Worm (Caenorhabditis elegans) whole organism, L4 larva: Measurements from ENCODE around the gene K02G10.5.

Source experiments
- D1046.2 ChIP-seq: fragments of 200-800 bp; sonication (Bioruptor generic); IDR thresholded peaks from 2 replicates; pipeline ENCODE4 v1.3.6; 2022; ENCODE audit warnings: missing genetic modification characterization, missing compliant biosample characterization
- F10B5.3 ChIP-seq: sonication (generic microtip); optimal IDR thresholded peaks from 2 replicates; lab custom pipeline; 2016; ENCODE audit warnings: mild to moderate bottlenecking, missing genetic modification characterization, missing compliant biosample characterization
- F37D6.2 ChIP-seq: sonication (generic microtip); optimal IDR thresholded peaks from 2 replicates; lab custom pipeline; 2016; ENCODE audit warnings: mild to moderate bottlenecking, missing genetic modification characterization, missing compliant biosample characterization
- T26A8.4 ChIP-seq: fragments of 200-800 bp; sonication (Bioruptor generic); IDR thresholded peaks from 2 replicates; pipeline ENCODE4 v1.3.6; 2022; ENCODE audit warnings: missing genetic modification characterization, missing compliant biosample characterization
- Y75B8A.6 ChIP-seq: fragments of 200-800 bp; sonication (Bioruptor generic); IDR thresholded peaks from 2 replicates; pipeline ENCODE4 v1.3.6; 2022; ENCODE audit warnings: missing genetic modification reagents, missing genetic modification characterization, missing compliant biosample characterization
- ZK546.5 ChIP-seq, 2 experiments: sonication (generic microtip); optimal IDR thresholded peaks; 2 replicates each; lab custom pipeline; 2017; ENCODE audit warnings: missing biosample characterization in 2 of 2, missing genetic modification characterization in 2 of 2
- aha-1 ChIP-seq: fragments of 150-350 bp; peaks from one replicate; lab custom pipeline; 2014; ENCODE audit warnings: missing biosample characterization, missing genetic modification characterization
- attf-4 ChIP-seq: sonication (generic microtip); optimal IDR thresholded peaks from 3 replicates; lab custom pipeline; 2017; ENCODE audit warnings: missing biosample characterization, missing genetic modification characterization
- ceh-20 ChIP-seq: fragments of 200-800 bp; sonication (Bioruptor generic); IDR thresholded peaks from 2 replicates; pipeline ENCODE4 v1.3.6; 2022; ENCODE audit warnings: missing genetic modification reagents, missing genetic modification characterization, missing compliant biosample characterization
- ceh-32 ChIP-seq: sonication (generic microtip); optimal IDR thresholded peaks from 2 replicates; lab custom pipeline; 2016; ENCODE audit warnings: mild to moderate bottlenecking, missing genetic modification characterization, missing compliant biosample characterization; ENCODE audit not compliant: poor library complexity
- ceh-62 ChIP-seq: sonication (generic microtip); optimal IDR thresholded peaks from 2 replicates; lab custom pipeline; 2017; ENCODE audit warnings: missing biosample characterization, missing genetic modification characterization
- ces-1 ChIP-seq: fragments of 150-350 bp; sonication (generic microtip); optimal IDR thresholded peaks from 4 replicates; lab custom pipeline; 2014; ENCODE audit warnings: missing biosample characterization, missing genetic modification reagents, missing genetic modification characterization
- ctbp-1 ChIP-seq: fragments of 200-800 bp; sonication (Bioruptor generic); IDR thresholded peaks from 2 replicates; pipeline ENCODE4 v1.3.6; 2022; ENCODE audit warnings: missing genetic modification reagents, missing genetic modification characterization, missing compliant biosample characterization
- daf-12 ChIP-seq: fragments of 150-350 bp; optimal IDR thresholded peaks from 2 replicates; lab custom pipeline; 2014; ENCODE audit warnings: missing biosample characterization, missing genetic modification reagents, missing genetic modification characterization
- daf-16 ChIP-seq, 3 experiments: sonication (generic microtip); optimal IDR thresholded peaks; 2 replicates each; lab custom pipeline; 2016 to 2017; ENCODE audit warnings: missing genetic modification characterization in 3 of 3, missing genetic modification reagents in 3 of 3, mild to moderate bottlenecking in 2 of 3, missing compliant biosample characterization in 2 of 3, missing biosample characterization in 1 of 3, moderate library complexity in 1 of 3
- dmd-9 ChIP-seq: fragments of 200-800 bp; sonication (Bioruptor generic); IDR thresholded peaks from 2 replicates; pipeline ENCODE4 v1.3.6; 2022; ENCODE audit warnings: missing genetic modification reagents, missing genetic modification characterization, missing compliant biosample characterization
- fos-1 ChIP-seq: fragments of 150-350 bp; optimal IDR thresholded peaks from 2 replicates; lab custom pipeline; 2014; ENCODE audit warnings: missing biosample characterization, missing genetic modification characterization
- hlh-30 ChIP-seq: sonication (generic microtip); optimal IDR thresholded peaks from 2 replicates; lab custom pipeline; 2017; ENCODE audit warnings: antibody characterized with exemption, mild to moderate bottlenecking, missing genetic modification characterization, missing compliant biosample characterization; ENCODE audit not compliant: insufficient read depth
- hmg-1.1 ChIP-seq: fragments of 200-800 bp; sonication (Bioruptor generic); IDR thresholded peaks from 2 replicates; pipeline ENCODE4 v1.3.6; 2022; ENCODE audit warnings: missing genetic modification reagents, missing genetic modification characterization, missing compliant biosample characterization
- jun-1 ChIP-seq: fragments of 150-350 bp; optimal IDR thresholded peaks from 2 replicates; lab custom pipeline; 2014; ENCODE audit warnings: missing biosample characterization, missing genetic modification reagents, missing genetic modification characterization
- lin-15B ChIP-seq: fragments of 150-350 bp; sonication (generic microtip); optimal IDR thresholded peaks from 3 replicates; lab custom pipeline; 2014; ENCODE audit warnings: missing biosample characterization, missing genetic modification characterization
- lin-29 ChIP-seq: fragments of 200-800 bp; sonication (Bioruptor generic); IDR thresholded peaks from 2 replicates; pipeline ENCODE4 v1.3.6; 2022; ENCODE audit warnings: missing genetic modification reagents, missing genetic modification characterization, missing compliant biosample characterization
- lin-39 ChIP-seq: fragments of 150-350 bp; optimal IDR thresholded peaks from 2 replicates; lab custom pipeline; 2014; ENCODE audit warnings: missing biosample characterization, missing genetic modification reagents, missing genetic modification characterization
- lir-3 ChIP-seq: sonication (generic microtip); optimal IDR thresholded peaks from 2 replicates; lab custom pipeline; 2016; ENCODE audit warnings: mild to moderate bottlenecking, missing genetic modification characterization, missing compliant biosample characterization
- madf-5 ChIP-seq, 2 experiments: fragments of 200-800 bp; sonication (Bioruptor generic); IDR thresholded peaks; 2 replicates each; pipeline ENCODE4 v1.3.6; 2022; ENCODE audit warnings: missing compliant biosample characterization in 2 of 2, missing genetic modification characterization in 2 of 2
- madf-9 ChIP-seq: fragments of 200-800 bp; sonication (Bioruptor generic); conservative IDR thresholded peaks from 2 replicates; pipeline ENCODE4 v1.3.6; 2022; ENCODE audit warnings: missing genetic modification reagents, missing genetic modification characterization, missing compliant biosample characterization
- mdt-29 ChIP-seq: fragments of 200-800 bp; sonication (Bioruptor generic); IDR thresholded peaks from 2 replicates; pipeline ENCODE4 v1.3.6; 2022; ENCODE audit warnings: missing genetic modification reagents, missing genetic modification characterization, missing compliant biosample characterization
- nhr-11 ChIP-seq: fragments of 150-350 bp; optimal IDR thresholded peaks from 2 replicates; lab custom pipeline; 2014; ENCODE audit warnings: missing biosample characterization, missing genetic modification characterization
- nhr-111 ChIP-seq: fragments of 200-800 bp; sonication (Bioruptor generic); optimal IDR thresholded peaks from 2 replicates; lab custom pipeline; 2018; ENCODE audit warnings: mild to moderate bottlenecking, missing genetic modification characterization, missing compliant biosample characterization
- nhr-48 ChIP-seq: sonication (generic microtip); optimal IDR thresholded peaks from 2 replicates; lab custom pipeline; 2016; ENCODE audit warnings: mild to moderate bottlenecking, missing genetic modification characterization, missing compliant biosample characterization
- nhr-77 ChIP-seq: fragments of 150-350 bp; optimal IDR thresholded peaks from 2 replicates; lab custom pipeline; 2014; ENCODE audit warnings: missing biosample characterization, missing genetic modification characterization
- pqm-1 ChIP-seq: sonication (generic microtip); optimal IDR thresholded peaks from 2 replicates; lab custom pipeline; 2017; ENCODE audit warnings: missing biosample characterization, missing genetic modification characterization
- skn-1 ChIP-seq: fragments of 150-350 bp; optimal IDR thresholded peaks from 2 replicates; lab custom pipeline; 2014; ENCODE audit warnings: missing biosample characterization, missing genetic modification characterization
- snpc-1.2 ChIP-seq: fragments of 200-800 bp; sonication (Bioruptor generic); IDR thresholded peaks from 2 replicates; pipeline ENCODE4 v1.3.6; 2022; ENCODE audit warnings: missing genetic modification reagents, missing genetic modification characterization, missing compliant biosample characterization
- snpc-4 ChIP-seq: fragments of 150-350 bp; optimal IDR thresholded peaks from 2 replicates; lab custom pipeline; 2014; ENCODE audit warnings: missing biosample characterization, missing genetic modification characterization
- spr-3 ChIP-seq: fragments of 200-800 bp; sonication (Bioruptor generic); optimal IDR thresholded peaks from 2 replicates; lab custom pipeline; 2018; ENCODE audit warnings: mild to moderate bottlenecking, missing genetic modification characterization, missing compliant biosample characterization
- unc-39 ChIP-seq: sonication (generic microtip); optimal IDR thresholded peaks from 2 replicates; lab custom pipeline; 2017; ENCODE audit warnings: missing biosample characterization, missing genetic modification characterization
- unc-62 ChIP-seq, 3 experiments: fragments of 150-350 bp in 1 of 3; sonication (generic microtip); optimal IDR thresholded peaks in 2 of 3; peaks in 1 of 3; 1 replicate in 1 of 3; 2 replicates in 2 of 3; lab custom pipeline; 2014 to 2017; ENCODE audit warnings: missing biosample characterization in 3 of 3, missing genetic modification characterization in 3 of 3, missing genetic modification reagents in 3 of 3, missing genotype in 1 of 3
- ztf-11 ChIP-seq: fragments of 150-350 bp; optimal IDR thresholded peaks from 2 replicates; lab custom pipeline; 2014; ENCODE audit warnings: missing biosample characterization, missing genetic modification characterization
- ztf-7 ChIP-seq: fragments of 150-350 bp; optimal IDR thresholded peaks from 2 replicates; lab custom pipeline; 2014; ENCODE audit warnings: missing biosample characterization, missing genetic modification characterization

Gene K02G10.5

DNA sequence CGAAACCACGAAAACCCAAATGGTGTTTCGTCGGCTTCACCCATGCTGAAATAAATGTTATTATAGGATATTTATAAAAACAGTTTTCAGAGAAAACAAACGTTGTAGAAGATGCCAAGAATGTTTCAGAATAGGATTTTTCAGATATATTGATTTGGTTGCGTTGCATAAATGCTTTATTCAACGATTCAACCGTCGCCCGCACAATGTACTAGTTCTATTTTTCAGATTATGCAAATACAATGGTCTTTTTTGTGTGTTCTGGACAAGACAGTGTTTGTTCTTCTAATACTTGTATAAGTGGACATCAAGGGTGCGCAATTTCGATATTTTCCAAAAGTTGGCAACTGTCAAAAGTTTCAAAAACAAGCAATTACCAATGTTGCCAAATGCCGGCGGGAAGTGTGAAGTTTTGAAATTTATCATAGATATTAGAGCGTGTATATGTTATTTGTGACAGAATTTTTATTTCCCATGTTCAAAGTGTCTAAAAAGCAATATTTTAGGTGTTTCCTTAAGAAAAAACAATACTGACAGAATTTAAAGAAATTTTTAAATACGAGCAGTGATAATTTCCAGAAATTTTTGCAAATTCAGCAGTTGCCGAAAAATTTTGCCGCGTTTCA lies at the start of gene K02G10.5:
Gene K02G10.5, minus strand, starts transcription at position 51 of the 626 bp plus-strand sequence.
- TF ChIP-seq madf-9 (GFP tag; lab: Robert Waterston, UW) (no peak), lin-29 (GFP tag; lab: Robert Waterston, UW) (no peak), nhr-111 (GFP tag; lab: Kevin White, UChicago) (no peak), lin-39 (no peak), T26A8.4 (GFP tag; lab: Robert Waterston, UW) (no peak), ceh-62 (tag; lab: Kevin White, UChicago) (no peak), jun-1 (no peak), Y75B8A.6 (no peak), F10B5.3 (tag; lab: Kevin White, UChicago) (no peak), unc-62 (GFP tag; optimal IDR thresholded peaks at IDR 0.05 in 1 of 2; lab: Kevin White, UChicago) (peak in 1 of 2 experiments; percentile 79), unc-62 (tag; optimal IDR thresholded peaks at IDR 0.05; lab: Kevin White, UChicago) (no peak), dmd-9 (GFP tag; lab: Robert Waterston, UW) (no peak), aha-1 (tag; lab: Kevin White, UChicago) (peak; percentile 62), nhr-77 (tag; lab: Kevin White, UChicago) (no peak)

DNA sequence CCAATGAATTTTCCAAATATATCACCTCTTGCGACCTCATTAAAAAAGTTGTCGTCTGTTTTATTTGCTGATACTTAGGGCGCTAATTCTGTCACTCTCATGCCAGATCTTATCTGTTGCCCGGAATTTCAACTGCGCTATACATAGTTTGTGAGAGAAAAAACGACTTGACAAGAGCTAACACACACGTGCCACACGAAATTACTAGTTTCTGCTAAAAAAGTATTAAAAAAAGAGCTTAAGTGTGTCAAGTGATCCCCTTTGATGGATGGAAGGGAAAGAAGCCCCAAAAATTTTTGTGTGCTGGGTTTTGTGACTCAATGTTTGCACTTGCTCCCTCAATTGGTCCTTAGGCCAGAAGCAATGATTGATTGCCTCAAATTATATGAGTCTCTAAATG lies 49.6 kb upstream of the K02G10.5 start:
- TF ChIP-seq D1046.2 (GFP tag; lab: Robert Waterston, UW) (no peak), ces-1 (GFP tag; lab: Kevin White, UChicago) (no peak), unc-62 (GFP tag; optimal IDR thresholded peaks at IDR 0.05 in 1 of 2; lab: Kevin White, UChicago) (peak in 1 of 2 experiments; percentile 31), unc-62 (tag; optimal IDR thresholded peaks at IDR 0.05; lab: Kevin White, UChicago) (no peak), daf-16 (GFP tag; optimal IDR thresholded peaks at IDR 0.05; lab: Kevin White, UChicago) (no peak), daf-16 (tag; optimal IDR thresholded peaks at IDR 0.05; lab: Kevin White, UChicago) (no peak), mdt-29 (GFP tag; lab: Robert Waterston, UW) (no peak), madf-5 (GFP tag; IDR thresholded peaks at IDR 0.05; lab: Robert Waterston, UW) (no peak), hlh-30 (tag; lab: Kevin White, UChicago) (peak; percentile 20), ceh-20 (GFP tag; lab: Robert Waterston, UW) (peak; percentile 67; the same call in 1 of the 2 replicates), lin-39 (peak; percentile 47), ztf-11 (no peak), ZK546.5 (tag; optimal IDR thresholded peaks at IDR 0.05; lab: Kevin White, UChicago) (no peak), ctbp-1 (no peak), ceh-32 (tag; lab: Kevin White, UChicago) (no peak)

ce11 chrX:4732752-4733151 lies 41.8 kb upstream of the K02G10.5 start, which contains the start of gene aman-1:
Gene aman-1, plus strand, starts transcription at chrX:4733095.
- no peak for TF ChIP-seq attf-4

DNA sequence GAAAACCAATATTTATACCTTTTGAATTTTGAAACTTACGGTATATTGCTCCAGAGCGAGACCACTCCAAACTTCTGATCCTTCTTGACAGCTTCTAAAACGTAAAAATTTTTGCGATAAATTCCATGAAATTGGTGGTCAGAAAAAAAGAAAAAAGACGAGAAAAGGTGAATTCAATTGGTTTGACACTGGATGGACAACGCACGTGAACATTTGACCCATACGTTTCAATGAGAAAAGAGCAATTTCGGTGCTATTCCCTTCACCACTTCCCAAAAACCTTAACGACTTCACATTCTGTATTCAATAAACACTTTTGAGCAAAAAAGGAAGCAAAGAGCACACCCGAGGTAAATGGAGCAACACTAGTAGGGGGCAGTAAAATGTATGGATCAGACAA lies 36.4 kb upstream of the K02G10.5 start, which contains the start of gene acc-3:
Gene acc-3, minus strand, starts transcription at position 101 of the 400 bp plus-strand sequence.
- TF ChIP-seq snpc-1.2 (GFP tag; lab: Robert Waterston, UW) (no peak), Y75B8A.6 (no peak), lir-3 (no peak), ceh-20 (GFP tag; lab: Robert Waterston, UW) (no peak), nhr-48 (tag; lab: Kevin White, UChicago) (no peak), unc-39 (tag; lab: Kevin White, UChicago) (no peak)
- TF ChIP-seq, all 104 proteins: peak for 0

- TF ChIP-seq F37D6.2 (tag; lab: Kevin White, UChicago) (peak; percentile 3), aha-1 (tag; lab: Kevin White, UChicago) (peak; percentile 75), snpc-4 (tag; lab: Kevin White, UChicago) (no peak), ztf-7 (tag; lab: Kevin White, UChicago) (no peak), ces-1 (GFP tag; lab: Kevin White, UChicago) (peak; percentile 58), spr-3 (GFP tag; lab: Kevin White, UChicago) (no peak), skn-1 (tag; lab: Kevin White, UChicago) (no peak), daf-12 (tag; lab: Kevin White, UChicago) (no peak), nhr-11 (tag; lab: Kevin White, UChicago) (no peak), Y75B8A.6 (no peak), hmg-1.1 (GFP tag; lab: Robert Waterston, UW) (0 out of 2 replicates have a peak, but pooled peaks have one; percentile 35), unc-39 (tag; lab: Kevin White, UChicago) (no peak), fos-1 (no peak), lin-15B (tag; lab: Kevin White, UChicago) (no peak), F10B5.3 (tag; lab: Kevin White, UChicago) (no peak), pqm-1 (tag; lab: Kevin White, UChicago) (no peak), mdt-29 (GFP tag; lab: Robert Waterston, UW) (no peak)
Observed at ce11 chrX:4720603-4721529, 29.9 kb upstream of the K02G10.5 start, which contains the start of gene F55D10.4. Gene F55D10.4, minus strand, starts transcription at chrX:4720653.
